Fruit fly (Drosophila melanogaster): ENCODE data around the gene CG13362.
A peak's percentile ranks its signal among the peaks of the same experiment; 100 is the strongest.

The CG13362 gene

DNA sequence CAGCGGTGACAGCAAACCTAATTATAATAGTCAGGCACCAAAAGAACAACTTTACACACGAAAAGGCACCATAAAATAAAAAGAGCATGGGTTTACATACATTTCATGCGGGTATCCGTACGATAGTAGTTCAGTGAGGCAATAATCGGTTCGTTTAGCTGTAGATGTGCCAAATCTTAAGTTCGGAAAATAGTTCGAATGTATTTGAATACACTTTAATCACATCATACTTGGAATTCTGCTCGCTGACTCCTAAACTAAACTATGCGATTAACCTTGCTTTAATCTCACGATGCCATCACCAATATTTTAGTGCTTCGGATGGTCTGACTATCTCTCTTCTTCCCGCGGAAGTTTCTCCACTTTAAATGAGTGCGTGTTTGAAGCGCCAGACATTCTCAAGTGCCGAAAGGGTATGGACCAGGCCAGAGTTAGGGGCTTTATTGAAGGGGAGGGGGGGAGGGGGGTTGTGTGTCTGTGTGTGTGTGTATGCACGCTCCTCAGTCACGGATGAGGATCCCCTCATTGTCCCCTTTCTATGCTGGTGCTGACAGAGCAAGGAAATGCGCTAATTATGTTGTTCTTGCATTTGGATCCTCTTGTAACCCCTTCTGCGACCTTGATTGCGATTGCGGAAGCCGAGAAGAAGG is 37.7 kb downstream of the CG13362 start:
- TF ChIP-seq dac (GFP tag; optimal IDR thresholded peaks at IDR 0.05) = no peak
- TF ChIP-seq Eip93F (GFP tag; optimal IDR thresholded peaks at IDR 0.05) = no peak
- peak; percentile 22 for TF ChIP-seq CG3032 (tag; optimal IDR thresholded peaks at IDR 0.05)
- TF ChIP-seq ss (GFP tag; optimal IDR thresholded peaks at IDR 0.05) = peak in 1 of 2 experiments; percentile 73
- no peak for TF ChIP-seq cyc (GFP tag; optimal IDR thresholded peaks at IDR 0.05)
- TF ChIP-seq fd85E (GFP tag; optimal IDR thresholded peaks at IDR 0.05) = no peak
- no peak for TF ChIP-seq CG6163 (GFP tag; IDR thresholded peaks at IDR 0.05)
- TF ChIP-seq CG10631 (GFP tag; optimal IDR thresholded peaks at IDR 0.05) = no peak
- TF ChIP-seq CG32006 (GFP tag; optimal IDR thresholded peaks at IDR 0.05) = peak; percentile 17
- TF ChIP-seq fkh (GFP tag; optimal IDR thresholded peaks at IDR 0.05) = no peak
- peak; percentile 27 for TF ChIP-seq CG10669 (GFP tag; optimal IDR thresholded peaks at IDR 0.05)
- no peak for TF ChIP-seq net (GFP tag; optimal IDR thresholded peaks at IDR 0.05)
- 0 out of 3 replicates have a peak, but pooled peaks have one; percentile 24 for TF ChIP-seq eg (GFP tag; IDR thresholded peaks at IDR 0.05)
- peak; percentile 71 for TF ChIP-seq Eip78C (GFP tag)
- TF ChIP-seq vri (GFP tag; optimal IDR thresholded peaks at IDR 0.05) = no peak
- no peak for TF ChIP-seq spab (GFP tag; optimal IDR thresholded peaks at IDR 0.05)
- TF ChIP-seq topi (GFP tag; optimal IDR thresholded peaks at IDR 0.05) = peak; percentile 10
- TF ChIP-seq CG15336 (GFP tag; IDR thresholded peaks at IDR 0.05) = 0 out of 2 replicates have a peak, but pooled peaks have one; percentile 12
- TF ChIP-seq achi (GFP tag; optimal IDR thresholded peaks at IDR 0.05) = no peak
- TF ChIP-seq fd59A (GFP tag; optimal IDR thresholded peaks at IDR 0.05) = no peak
- TF ChIP-seq CG1621 (tag; optimal IDR thresholded peaks at IDR 0.05) = peak; percentile 7
- TF ChIP-seq svp (GFP tag) = peak; percentile 32

DNA sequence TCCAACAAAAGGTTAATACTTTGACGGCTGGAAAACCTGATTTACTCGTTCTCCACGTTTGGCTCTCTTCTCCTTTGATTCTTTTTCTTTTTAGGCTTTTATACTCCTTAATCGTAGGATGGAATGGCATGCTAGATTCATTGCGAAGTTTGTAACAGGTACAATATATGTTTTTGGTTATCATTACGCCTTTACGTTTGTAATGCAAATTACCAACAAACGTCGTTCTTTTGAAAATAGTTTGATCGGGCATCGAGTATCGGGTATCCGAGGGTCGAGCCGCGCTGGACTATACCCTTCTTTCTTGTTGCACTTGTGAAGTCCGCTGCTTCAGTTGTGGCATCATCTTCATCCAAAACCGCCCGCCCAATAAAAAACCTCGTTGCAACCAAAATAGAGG is 39.2 kb downstream of the CG13362 start:
- TF ChIP-seq Hr4 (GFP tag; optimal IDR thresholded peaks at IDR 0.05) = peak; percentile 64
- TF ChIP-seq vri (GFP tag; optimal IDR thresholded peaks at IDR 0.05) = peak; percentile 86
- TF ChIP-seq acj6 (GFP tag; optimal IDR thresholded peaks at IDR 0.05) = peak; percentile 84
- peak; percentile 92 for TF ChIP-seq Sox102F (GFP tag; optimal IDR thresholded peaks at IDR 0.05)
- peak; percentile 58 for TF ChIP-seq CG4318 (GFP tag; optimal IDR thresholded peaks at IDR 0.05)
- TF ChIP-seq Eip78C (GFP tag) = peak; percentile 98
- peak; percentile 84 for TF ChIP-seq CG6808 (GFP tag; optimal IDR thresholded peaks at IDR 0.05)
- TF ChIP-seq CG8119 (GFP tag; IDR thresholded peaks at IDR 0.05) = peak; percentile 85
- peak; percentile 92 for TF ChIP-seq CG7368 (GFP tag; optimal IDR thresholded peaks at IDR 0.05)
- TF ChIP-seq spab (GFP tag; optimal IDR thresholded peaks at IDR 0.05) = peak; percentile 81
- TF ChIP-seq OdsH (GFP tag; optimal IDR thresholded peaks at IDR 0.05) = peak; percentile 88
- peak; percentile 90 for TF ChIP-seq Sox14 (GFP tag; optimal IDR thresholded peaks at IDR 0.05)
- TF ChIP-seq CG8632 (GFP tag; optimal IDR thresholded peaks at IDR 0.05) = peak; percentile 82
- peak; percentile 84 for TF ChIP-seq net (GFP tag; optimal IDR thresholded peaks at IDR 0.05)
- TF ChIP-seq CG11902 (GFP tag; optimal IDR thresholded peaks at IDR 0.05) = peak; percentile 77
- TF ChIP-seq pdm3 (GFP tag; optimal IDR thresholded peaks at IDR 0.05) = peak; percentile 91
- peak; percentile 93 for TF ChIP-seq CG3919 (GFP tag; optimal IDR thresholded peaks at IDR 0.05)
- TF ChIP-seq fd59A (GFP tag; optimal IDR thresholded peaks at IDR 0.05) = peak; percentile 82
- TF ChIP-seq Eip93F (GFP tag; optimal IDR thresholded peaks at IDR 0.05) = peak; percentile 67
- TF ChIP-seq Blimp-1 (GFP tag; optimal IDR thresholded peaks at IDR 0.05) = peak; percentile 60
- peak; percentile 94 for TF ChIP-seq svp (GFP tag)
- TF ChIP-seq Eip75B (GFP tag; optimal IDR thresholded peaks at IDR 0.05) = peak; percentile 91
- peak; percentile 93 for TF ChIP-seq Met (GFP tag; optimal IDR thresholded peaks at IDR 0.05)
- TF ChIP-seq CG6854 (GFP tag; optimal IDR thresholded peaks at IDR 0.05) = peak; percentile 47
- peak; percentile 91 for TF ChIP-seq CG6792 (GFP tag; optimal IDR thresholded peaks at IDR 0.05)
- peak; percentile 89 for TF ChIP-seq CG31627 (GFP tag; optimal IDR thresholded peaks at IDR 0.05)
- TF ChIP-seq CG10631 (GFP tag; optimal IDR thresholded peaks at IDR 0.05) = peak; percentile 87
- TF ChIP-seq fd85E (GFP tag; optimal IDR thresholded peaks at IDR 0.05) = peak; percentile 65
- peak; percentile 71 for TF ChIP-seq CG6276 (GFP tag; optimal IDR thresholded peaks at IDR 0.05)
- TF ChIP-seq Smox (GFP tag; optimal IDR thresholded peaks at IDR 0.05) = peak; percentile 87
- TF ChIP-seq CG10669 (GFP tag; optimal IDR thresholded peaks at IDR 0.05) = peak; percentile 90
- TF ChIP-seq achi (GFP tag; optimal IDR thresholded peaks at IDR 0.05) = peak; percentile 86
- peak; percentile 78 for TF ChIP-seq CG11762 (GFP tag; optimal IDR thresholded peaks at IDR 0.05; ENCODE audit: insufficient read depth)
- TF ChIP-seq dsx (GFP tag; optimal IDR thresholded peaks at IDR 0.05; ENCODE audit: poor library complexity, severe bottlenecking) = peak; percentile 86
- peak; percentile 88 for TF ChIP-seq eg (GFP tag; IDR thresholded peaks at IDR 0.05)
- peak; percentile 62 for TF ChIP-seq CG11294 (GFP tag; IDR thresholded peaks at IDR 0.05)
- TF ChIP-seq ss (GFP tag; optimal IDR thresholded peaks at IDR 0.05) = peak; percentile 70 to 86
- TF ChIP-seq lz (GFP tag; optimal IDR thresholded peaks at IDR 0.05) = peak; percentile 89
- peak; percentile 86 for TF ChIP-seq CG32006 (GFP tag; optimal IDR thresholded peaks at IDR 0.05)
